Worm (Caenorhabditis elegans) whole organism, L4 larva: Measurements from ENCODE around the gene Y62H9A.10.

ENCODE experiments used
- nhr-28 ChIP-seq: fragments of 150-350 bp; optimal IDR thresholded peaks from 2 replicates; lab custom pipeline; 2014; ENCODE audit warnings: missing biosample characterization, missing genetic modification characterization
- tra-1 ChIP-seq: fragments of 200-800 bp; sonication (Bioruptor generic); IDR thresholded peaks from 2 replicates; pipeline ENCODE4 v1.3.6; 2022; ENCODE audit warnings: missing genetic modification reagents, missing genetic modification characterization, missing compliant biosample characterization
- unc-62 ChIP-seq, 3 experiments: fragments of 150-350 bp in 1 of 3; sonication (generic microtip); optimal IDR thresholded peaks in 2 of 3; peaks in 1 of 3; 1 replicate in 1 of 3; 2 replicates in 2 of 3; lab custom pipeline; 2014 to 2017; ENCODE audit warnings: missing biosample characterization in 3 of 3, missing genetic modification characterization in 3 of 3, missing genetic modification reagents in 3 of 3, missing genotype in 1 of 3

DNA sequence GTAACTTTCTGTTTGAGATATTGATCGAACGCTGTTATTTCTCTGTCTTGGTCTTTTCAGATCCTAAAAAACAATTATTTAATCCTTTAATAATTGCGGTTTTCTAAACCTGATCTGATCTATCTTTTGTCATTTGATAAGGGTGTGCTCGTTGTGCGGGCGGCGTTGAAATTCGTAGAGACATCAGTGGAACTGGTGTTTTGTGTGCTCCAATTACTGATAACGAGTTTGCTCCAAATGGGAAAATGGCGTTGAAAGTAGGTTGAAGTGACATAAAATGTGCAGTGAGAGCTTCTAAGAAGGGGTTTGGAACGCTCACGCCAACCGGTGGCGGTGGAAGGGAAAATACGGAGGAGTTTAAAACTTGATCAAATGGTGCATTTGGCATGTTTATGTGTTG is 48.1 kb downstream of the Y62H9A.10 start:
- TF ChIP-seq unc-62 (GFP tag; optimal IDR thresholded peaks at IDR 0.05 in 1 of 2; lab: Kevin White, UChicago), result no peak
- no peak for TF ChIP-seq unc-62 (tag; optimal IDR thresholded peaks at IDR 0.05; lab: Kevin White, UChicago)
- TF ChIP-seq nhr-28 (tag; lab: Kevin White, UChicago), result peak; percentile 51
- TF ChIP-seq tra-1 (GFP tag; lab: Robert Waterston, UW), result no peak
